Worm (Caenorhabditis elegans): ENCODE measurements around the gene C28H8.2.

The C28H8.2 gene

DNA sequence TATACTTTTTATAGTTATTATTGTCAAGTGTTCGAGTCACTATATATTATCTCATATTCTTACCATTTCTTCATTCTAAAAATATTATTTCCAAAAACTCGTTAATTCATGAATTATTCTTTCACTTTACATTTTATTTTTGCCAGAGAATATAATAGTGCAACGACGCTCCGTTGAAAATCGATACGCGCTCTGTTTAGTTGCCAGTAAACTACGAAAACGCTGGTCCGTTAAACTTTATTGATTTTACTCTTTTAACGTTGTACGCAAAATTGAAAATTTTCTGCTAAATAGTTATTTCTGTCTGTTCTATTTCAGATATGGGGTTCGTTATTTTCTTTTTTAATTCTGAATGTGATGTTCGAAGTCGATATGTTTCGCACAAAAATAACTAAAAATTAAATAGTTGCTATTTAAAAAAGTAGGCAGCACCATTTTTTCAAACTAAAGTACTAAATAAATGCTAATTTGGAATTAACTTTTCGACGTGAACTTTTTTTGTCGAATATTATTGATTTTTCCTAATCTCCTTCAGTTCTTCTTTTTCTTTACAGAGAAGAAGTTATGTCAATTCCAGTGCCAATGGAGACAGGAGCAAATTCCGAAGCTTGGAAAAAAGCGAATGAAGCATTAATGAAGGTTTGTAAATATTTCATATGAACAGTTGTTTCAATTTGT is 40.7 kb upstream of the C28H8.2 start, which contains the start of gene hpo-10 (continued):
- TF ChIP-seq elt-3 (tag; optimal IDR thresholded peaks at IDR 0.05): no peak
- no peak for TF ChIP-seq elt-2 (tag; optimal IDR thresholded peaks at IDR 0.05)
- no peak for TF ChIP-seq tbx-2 (tag; optimal IDR thresholded peaks at IDR 0.05)
- peak; percentile 14 to 44 for TF ChIP-seq lin-35 (GFP tag; optimal IDR thresholded peaks at IDR 0.05)
- no peak for TF ChIP-seq pax-3 (tag; optimal IDR thresholded peaks at IDR 0.05)

DNA sequence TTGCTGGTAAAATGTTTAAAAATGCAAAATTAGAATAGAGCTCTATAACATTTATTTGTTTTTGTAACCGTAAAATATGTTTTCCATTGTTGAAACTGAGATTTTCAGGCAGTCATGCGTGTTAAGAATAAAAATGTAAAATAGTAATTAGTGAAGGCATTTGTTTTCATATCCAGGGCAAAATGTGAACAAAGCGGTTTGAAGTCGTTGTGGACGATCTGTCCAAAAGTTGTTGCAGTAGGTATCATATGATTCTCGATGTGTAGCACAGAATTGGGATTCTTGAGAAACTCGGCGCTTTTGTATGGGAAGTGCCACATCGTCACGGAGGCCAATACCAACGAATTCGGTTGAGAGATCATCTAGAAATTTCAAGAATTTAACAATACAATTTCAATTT is 37.8 kb upstream of the C28H8.2 start:
- TF ChIP-seq aly-2 (tag; optimal IDR thresholded peaks at IDR 0.05) (no peak), efl-1 (optimal IDR thresholded peaks at IDR 0.05) (no peak), efl-1 (GFP tag; optimal IDR thresholded peaks at IDR 0.05 in 1 of 2) (no peak), ama-1 (optimal IDR thresholded peaks at IDR 0.05) (peak; percentile 41)

- TF ChIP-seq efl-3 (GFP tag; optimal IDR thresholded peaks at IDR 0.05) (no peak), ama-1 (optimal IDR thresholded peaks at IDR 0.05) (no peak), fkh-10 (GFP tag; optimal IDR thresholded peaks at IDR 0.05) (no peak), rnt-1 (tag; optimal IDR thresholded peaks at IDR 0.05) (no peak), nhr-19 (GFP tag; conservative IDR thresholded peaks at IDR 0.05) (no peak), nhr-20 (tag; optimal IDR thresholded peaks at IDR 0.05) (no peak), lin-39 (tag; optimal IDR thresholded peaks at IDR 0.05) (no peak), ceh-82 (tag; optimal IDR thresholded peaks at IDR 0.05) (no peak), mef-2 (tag; optimal IDR thresholded peaks at IDR 0.05) (no peak), irx-1 (tag; optimal IDR thresholded peaks at IDR 0.05) (no peak)
These were observed 37.3 kb upstream of the C28H8.2 start, which contains the start of gene F01F1.14 for ce11 chrIII:5882823-5883222. TSS of gene F01F1.14 (minus strand) at chrIII:5882923.

DNA sequence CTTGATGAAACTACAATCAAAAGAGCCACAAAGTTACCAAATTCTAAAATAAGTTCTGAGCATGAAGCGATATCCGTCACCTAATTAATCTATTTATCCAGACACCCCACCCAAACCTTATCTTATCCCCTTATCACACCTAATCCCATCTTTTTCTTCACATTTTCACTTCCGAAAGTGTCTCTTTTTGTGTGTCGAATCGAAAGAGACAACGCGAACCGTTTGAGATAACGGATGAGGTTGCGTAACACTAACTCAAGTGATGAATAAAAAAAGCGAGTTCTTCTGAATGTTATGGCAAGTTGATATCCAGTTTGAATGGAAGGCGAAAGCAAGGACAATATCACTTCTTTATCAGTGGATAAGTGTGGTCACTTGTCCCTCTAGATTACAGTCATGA is 36.6 kb upstream of the C28H8.2 start:
- TF ChIP-seq egl-27 (tag; optimal IDR thresholded peaks at IDR 0.05) (no peak), lin-15B (tag; optimal IDR thresholded peaks at IDR 0.05) (no peak), isw-1 (GFP tag; IDR thresholded peaks at IDR 0.05) (no peak), dsc-1 (tag; optimal IDR thresholded peaks at IDR 0.05) (no peak), blmp-1 (tag; optimal IDR thresholded peaks at IDR 0.05) (peak; percentile 92), pag-3 (tag; optimal IDR thresholded peaks at IDR 0.05; ENCODE audit: borderline replicate concordance, insufficient read depth) (no peak), fkh-4 (tag; optimal IDR thresholded peaks at IDR 0.05; ENCODE audit: borderline replicate concordance) (no peak)

DNA sequence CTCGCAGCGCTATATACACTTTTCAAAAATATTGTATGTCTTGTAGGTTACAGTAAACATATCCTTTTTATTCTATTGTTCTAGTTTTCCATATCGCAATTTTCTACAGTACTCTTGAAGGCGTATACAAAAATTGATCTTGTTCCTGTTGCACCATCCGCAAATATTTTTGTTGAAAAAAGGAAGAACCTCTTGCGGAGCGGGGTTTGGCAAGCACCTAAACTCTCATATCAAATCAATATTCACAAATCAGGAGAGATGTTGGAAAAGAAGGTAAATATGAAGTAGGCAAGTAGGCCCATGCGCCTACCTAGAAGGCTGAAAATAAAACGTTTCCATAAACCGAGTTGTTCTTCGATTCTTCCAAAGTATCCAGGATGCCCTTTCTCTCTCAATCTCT is 36.1 kb upstream of the C28H8.2 start, which contains the start of gene C28H8.5:
TSS of gene C28H8.5 (plus strand) at position 301 of the 400 bp plus-strand sequence.
- no peak for TF ChIP-seq nhr-85 (tag)
- TF ChIP-seq efl-1 (optimal IDR thresholded peaks at IDR 0.05): no peak
- no peak for TF ChIP-seq efl-1 (GFP tag; optimal IDR thresholded peaks at IDR 0.05 in 1 of 2)
- TF ChIP-seq unc-86 (tag; optimal IDR thresholded peaks at IDR 0.05): no peak
- TF ChIP-seq lin-35 (GFP tag; optimal IDR thresholded peaks at IDR 0.05): no peak
- TF ChIP-seq fkh-4 (tag; optimal IDR thresholded peaks at IDR 0.05; ENCODE audit: borderline replicate concordance): no peak
- no peak for TF ChIP-seq C04F5.9 (tag; optimal IDR thresholded peaks at IDR 0.05)
- TF ChIP-seq ceh-90 (tag; optimal IDR thresholded peaks at IDR 0.05): no peak
- TF ChIP-seq skn-1 (tag; optimal IDR thresholded peaks at IDR 0.05): no peak
- TF ChIP-seq lir-3 (tag; optimal IDR thresholded peaks at IDR 0.05; ENCODE audit: poor library complexity): no peak

DNA sequence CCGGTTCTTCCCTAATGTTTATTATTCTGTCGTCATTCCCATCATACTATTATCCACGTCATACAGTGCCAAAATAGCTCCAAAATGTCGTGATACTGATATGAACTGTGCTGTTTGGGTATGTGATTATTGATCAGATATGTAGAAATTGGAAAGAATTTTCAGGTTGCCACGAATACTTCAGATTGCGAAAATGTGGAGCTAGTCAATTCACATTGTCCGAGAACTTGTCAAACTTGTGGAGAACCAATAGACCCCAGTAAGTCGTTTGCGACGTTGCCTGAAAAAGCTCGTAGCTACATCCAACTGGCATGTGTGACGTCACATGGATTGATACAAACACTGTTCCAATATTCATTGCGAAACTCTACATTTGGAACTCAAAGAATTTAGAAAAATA is 35.7 kb upstream of the C28H8.2 start:
- TF ChIP-seq snu-23 (GFP tag; optimal IDR thresholded peaks at IDR 0.05): no peak
- no peak for TF ChIP-seq ama-1 (optimal IDR thresholded peaks at IDR 0.05)
- no peak for TF ChIP-seq pag-3 (tag; optimal IDR thresholded peaks at IDR 0.05; ENCODE audit: borderline replicate concordance, insufficient read depth)
- TF ChIP-seq vab-15 (tag; optimal IDR thresholded peaks at IDR 0.05): no peak
- TF ChIP-seq efl-1 (optimal IDR thresholded peaks at IDR 0.05): no peak
- peak in 1 of 2 experiments; percentile 38 for TF ChIP-seq efl-1 (GFP tag; optimal IDR thresholded peaks at IDR 0.05 in 1 of 2)
